Worm (Caenorhabditis elegans) whole organism, early embryonic: Measurements from ENCODE around the gene skr-16.

ENCODE experiments used
- B0310.2 ChIP-seq: sonication (generic microtip); optimal IDR thresholded peaks from 2 replicates; lab custom pipeline; 2016; ENCODE audit warnings: mild to moderate bottlenecking, missing genetic modification characterization, missing compliant biosample characterization
- ama-1 ChIP-seq: fragments of 150-350 bp; optimal IDR thresholded peaks from 2 replicates; lab custom pipeline; 2014
- ceh-36 ChIP-seq: sonication (generic microtip); optimal IDR thresholded peaks from 2 replicates; lab custom pipeline; 2016; ENCODE audit warnings: missing genetic modification characterization, inconsistent platforms, missing compliant biosample characterization
- ets-7 ChIP-seq: sonication (generic microtip); optimal IDR thresholded peaks from 2 replicates; lab custom pipeline; 2016; ENCODE audit warnings: missing genotype, missing genetic modification characterization, missing compliant biosample characterization
- hmbx-1 ChIP-seq: sonication (generic microtip); optimal IDR thresholded peaks from 2 replicates; lab custom pipeline; 2016; ENCODE audit warnings: mild to moderate bottlenecking, missing genetic modification characterization, missing compliant biosample characterization
- hnd-1 ChIP-seq: sonication (generic microtip); optimal IDR thresholded peaks from 2 replicates; lab custom pipeline; 2016; ENCODE audit warnings: missing genetic modification characterization, missing compliant biosample characterization

ce11 chrIV:7152409-7152808, 16.1 kb upstream of the skr-16 start, which contains the start of gene col-113:
- no peak for TF ChIP-seq ama-1
- no peak for TF ChIP-seq hmbx-1
- TF ChIP-seq hnd-1: no peak
- TF ChIP-seq ceh-36 (tag; lab: Kevin White, UChicago): no peak
- TF ChIP-seq ets-7 (tag; lab: Kevin White, UChicago): no peak
- TF ChIP-seq B0310.2 (tag; lab: Kevin White, UChicago): no peak
